Worm (Caenorhabditis elegans) whole organism, L2 larva: ENCODE measurements around the gene dmd-6.

Source experiments
- F13H6.1 ChIP-seq: sonication (generic microtip); optimal IDR thresholded peaks from 2 replicates; lab custom pipeline; 2016; ENCODE audit warnings: missing genetic modification characterization, missing compliant biosample characterization
- R02D3.7 ChIP-seq: fragments of 150-350 bp; optimal IDR thresholded peaks from 2 replicates; lab custom pipeline; 2014; ENCODE audit warnings: missing biosample characterization, missing genetic modification characterization
- ZK546.5 ChIP-seq: sonication (generic microtip); optimal IDR thresholded peaks from 2 replicates; lab custom pipeline; 2017; ENCODE audit warnings: missing biosample characterization, missing genetic modification characterization
- blmp-1 ChIP-seq: sonication (generic microtip); optimal IDR thresholded peaks from 2 replicates; lab custom pipeline; 2017; ENCODE audit warnings: missing genetic modification characterization, mild to moderate bottlenecking, missing compliant biosample characterization, antibody characterized with exemption, moderate library complexity; ENCODE audit not compliant: insufficient read depth
- ceh-82 ChIP-seq: fragments of 150-350 bp; optimal IDR thresholded peaks from 2 replicates; lab custom pipeline; 2014; ENCODE audit warnings: missing biosample characterization, missing genetic modification characterization
- elt-1 ChIP-seq: fragments of 150-350 bp; optimal IDR thresholded peaks from 2 replicates; lab custom pipeline; 2014; ENCODE audit warnings: missing biosample characterization, missing genetic modification characterization
- nhr-12 ChIP-seq: fragments of 150-350 bp; optimal IDR thresholded peaks from 2 replicates; lab custom pipeline; 2014; ENCODE audit warnings: missing biosample characterization, missing genetic modification characterization
- nhr-23 ChIP-seq: fragments of 150-350 bp; optimal IDR thresholded peaks from 2 replicates; lab custom pipeline; 2014; ENCODE audit warnings: missing biosample characterization, missing genetic modification reagents, missing genetic modification characterization
- nhr-237 ChIP-seq: fragments of 150-350 bp; optimal IDR thresholded peaks from 2 replicates; lab custom pipeline; 2014; ENCODE audit warnings: missing biosample characterization, missing genetic modification characterization
- nhr-6 ChIP-seq: fragments of 150-350 bp; optimal IDR thresholded peaks from 2 replicates; lab custom pipeline; 2014; ENCODE audit warnings: missing biosample characterization, missing genetic modification characterization
- nhr-77 ChIP-seq: fragments of 150-350 bp; optimal IDR thresholded peaks from 2 replicates; lab custom pipeline; 2014; ENCODE audit warnings: missing biosample characterization, missing genetic modification characterization
- zag-1 ChIP-seq: fragments of 150-350 bp; optimal IDR thresholded peaks from 2 replicates; lab custom pipeline; 2014; ENCODE audit warnings: missing biosample characterization, missing genetic modification characterization

- TF ChIP-seq R02D3.7 (tag; lab: Kevin White, UChicago) (no peak), elt-1 (no peak), nhr-237 (tag; lab: Kevin White, UChicago) (no peak), ceh-82 (tag; lab: Kevin White, UChicago) (no peak), nhr-23 (tag; lab: Kevin White, UChicago) (no peak), nhr-12 (tag; lab: Kevin White, UChicago) (no peak), nhr-6 (no peak), ZK546.5 (tag; lab: Kevin White, UChicago) (no peak), nhr-77 (tag; lab: Kevin White, UChicago) (no peak), blmp-1 (tag; lab: Kevin White, UChicago) (no peak), zag-1 (tag; lab: Kevin White, UChicago) (no peak), F13H6.1 (no peak)
Measured at ce11 chrIV:14631726-14632125, 15.3 kb downstream of the dmd-6 start.
